Worm (Caenorhabditis elegans) whole organism, young adult: ENCODE measurements around the gene str-193.

Experiments used
- hmg-20 ChIP-seq: fragments of 200-800 bp; sonication (Bioruptor generic); IDR thresholded peaks from 2 replicates; pipeline ENCODE4 v1.3.6; 2022; ENCODE audit warnings: missing genetic modification reagents, missing genetic modification characterization, missing compliant biosample characterization
- snpc-4 ChIP-seq, 5 experiments: fragments of 150-350 bp in 1 of 5; sonication (generic microtip) in 4 of 5; optimal IDR thresholded peaks; 2 replicates each; lab custom pipeline; 2014 to 2018; ENCODE audit warnings: missing genetic modification characterization in 5 of 5, missing biosample characterization in 3 of 5, antibody characterized with exemption in 2 of 5, mild to moderate bottlenecking in 2 of 5, missing compliant biosample characterization in 2 of 5, missing genotype in 2 of 5, moderate library complexity in 2 of 5, missing genetic modification reagents in 1 of 5

- TF ChIP-seq snpc-4 (GFP tag; optimal IDR thresholded peaks at IDR 0.05; lab: Kevin White, UChicago) (no peak), snpc-4 (tag; optimal IDR thresholded peaks at IDR 0.05; lab: Kevin White, UChicago) (no peak), hmg-20 (GFP tag; lab: Robert Waterston, UW) (no peak)
These were observed 19.7 kb downstream of the str-193 start, which contains the start of gene F46B6.10 for ce11 chrV:9801965-9802364.
